Fruit fly (Drosophila melanogaster) whole organism, adult: ENCODE results near the gene CG43630.
A peak's percentile ranks its signal among the peaks of the same experiment; 100 is the strongest.

Experiments used
- CG11617 ChIP-seq: fragments of 200-800 bp; sonication (Bioruptor generic); optimal IDR thresholded peaks from 2 replicates; lab custom pipeline; 2017; ENCODE audit warnings: mild to moderate bottlenecking, missing biosample characterization, missing genetic modification reagents, missing genetic modification characterization
- CG12768 ChIP-seq: fragments of 200-800 bp; sonication (Bioruptor generic); optimal IDR thresholded peaks from 2 replicates; lab custom pipeline; 2017; ENCODE audit warnings: missing biosample characterization, missing genetic modification characterization, mild to moderate bottlenecking, moderate library complexity, missing genetic modification reagents
- CG14711 ChIP-seq: fragments of 200-800 bp; sonication (Bioruptor generic); optimal IDR thresholded peaks from 2 replicates; lab custom pipeline; 2018; ENCODE audit warnings: missing biosample characterization, mild to moderate bottlenecking, missing genetic modification characterization, moderate library complexity
- CG1620 ChIP-seq: fragments of 200-800 bp; sonication (Bioruptor generic); optimal IDR thresholded peaks from 2 replicates; lab custom pipeline; 2016; ENCODE audit warnings: missing biosample characterization, missing genetic modification characterization
- CG33017 ChIP-seq: fragments of 200-800 bp; sonication (Bioruptor generic); optimal IDR thresholded peaks from 2 replicates; lab custom pipeline; 2018; ENCODE audit warnings: missing biosample characterization, mild to moderate bottlenecking, missing genetic modification characterization, moderate library complexity
- CG5204 ChIP-seq: fragments of 200-800 bp; sonication (Bioruptor generic); optimal IDR thresholded peaks from 2 replicates; lab custom pipeline; 2016; ENCODE audit warnings: missing biosample characterization, missing genetic modification characterization
- CG7045 ChIP-seq: fragments of 200-800 bp; sonication (Bioruptor generic); optimal IDR thresholded peaks from 2 replicates; lab custom pipeline; 2017; ENCODE audit warnings: missing biosample characterization, mild to moderate bottlenecking, missing genetic modification characterization
- CG7101 ChIP-seq: fragments of 200-800 bp; sonication (Bioruptor generic); optimal IDR thresholded peaks from 2 replicates; lab custom pipeline; 2018; ENCODE audit warnings: missing biosample characterization, mild to moderate bottlenecking, missing genetic modification characterization, moderate library complexity
- Clk ChIP-seq: fragments of 200-800 bp; sonication (Bioruptor generic); optimal IDR thresholded peaks from 2 replicates; lab custom pipeline; 2017; ENCODE audit warnings: missing biosample characterization, missing genetic modification characterization
- Crg-1 ChIP-seq: fragments of 200-800 bp; sonication (Bioruptor generic); optimal IDR thresholded peaks from 2 replicates; lab custom pipeline; 2016; ENCODE audit warnings: missing biosample characterization, missing genetic modification characterization
- Hr96 ChIP-seq: fragments of 200-800 bp; sonication (Bioruptor generic); optimal IDR thresholded peaks from 2 replicates; lab custom pipeline; 2016; ENCODE audit warnings: missing biosample characterization, missing genetic modification characterization
- Mnt ChIP-seq: fragments of 200-800 bp; sonication (Bioruptor generic); optimal IDR thresholded peaks from 2 replicates; lab custom pipeline; 2016; ENCODE audit warnings: missing biosample characterization, mild to moderate bottlenecking, missing genetic modification characterization
- bab1 ChIP-seq: fragments of 200-800 bp; sonication (Bioruptor generic); optimal IDR thresholded peaks from 3 replicates; lab custom pipeline; 2019; ENCODE audit warnings: missing biosample characterization, mild to moderate bottlenecking, missing genetic modification characterization, moderate library complexity
- cic ChIP-seq: fragments of 200-800 bp; sonication (Bioruptor generic); optimal IDR thresholded peaks from 2 replicates; lab custom pipeline; 2017; ENCODE audit warnings: missing biosample characterization, mild to moderate bottlenecking, missing genetic modification characterization, moderate library complexity
- cnc ChIP-seq, 2 experiments: fragments of >200 bp; optimal IDR thresholded peaks; 2 replicates each; lab custom pipeline; 2017
- kay ChIP-seq: fragments of 200-800 bp; sonication (Bioruptor generic); peaks from one replicate; lab custom pipeline; 2016; ENCODE audit warnings: missing biosample characterization, missing genetic modification characterization, borderline replicate concordance
- ovo ChIP-seq: fragments of 200-800 bp; sonication (Bioruptor generic); optimal IDR thresholded peaks from 2 replicates; lab custom pipeline; 2016; ENCODE audit warnings: missing biosample characterization, missing genetic modification characterization
- pad ChIP-seq: fragments of 200-800 bp; sonication (Bioruptor generic); optimal IDR thresholded peaks from 3 replicates; lab custom pipeline; 2017; ENCODE audit warnings: missing biosample characterization, missing genetic modification characterization, mild to moderate bottlenecking, moderate library complexity, missing genetic modification reagents
- tj ChIP-seq: fragments of 200-800 bp; sonication (Bioruptor generic); optimal IDR thresholded peaks from 3 replicates; lab custom pipeline; 2017; ENCODE audit warnings: missing biosample characterization, mild to moderate bottlenecking, missing genetic modification characterization, moderate library complexity
- toe ChIP-seq: fragments of 200-800 bp; sonication (Bioruptor generic); optimal IDR thresholded peaks from 2 replicates; lab custom pipeline; 2016; ENCODE audit warnings: missing biosample characterization, missing genetic modification characterization

Gene CG43630

DNA sequence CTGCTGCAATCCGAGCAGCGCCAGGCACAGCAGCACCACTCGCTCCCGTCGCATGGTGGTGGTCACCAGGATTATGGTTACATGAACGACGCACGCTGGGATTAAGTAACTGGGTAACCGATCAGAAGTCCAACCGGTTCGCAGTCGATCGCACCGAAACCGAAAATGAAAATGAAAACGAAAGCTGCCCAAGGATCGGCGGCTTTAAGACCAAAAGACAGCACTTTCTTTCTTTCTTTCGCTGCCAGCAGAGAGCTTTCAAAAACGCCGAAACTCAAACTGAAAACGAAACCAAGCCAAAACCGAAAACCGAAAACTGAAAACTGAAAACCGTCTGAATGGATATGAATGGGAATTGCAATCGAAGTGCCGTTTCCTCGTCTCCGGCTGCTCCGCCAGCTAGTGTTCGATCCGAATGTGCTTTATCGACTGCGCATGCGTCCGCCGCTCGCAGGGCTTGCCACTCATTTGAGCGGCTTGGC, 34.0 kb downstream of the CG43630 start, which contains the start of gene CG6753:
TSS of gene CG6753 (minus strand) at position 432 of the 482 bp plus-strand sequence.
- TF ChIP-seq CG33017 (tag; lab: Kevin White, UChicago): no peak
- TF ChIP-seq tj: no peak
- TF ChIP-seq Crg-1 (GFP tag; lab: Kevin White, UChicago): no peak
- no peak for TF ChIP-seq Hr96
- no peak for TF ChIP-seq cnc (optimal IDR thresholded peaks at IDR 0.05; lab: Kevin White, UChicago)
- TF ChIP-seq pad (GFP tag; lab: Kevin White, UChicago): no peak
- no peak for TF ChIP-seq CG1620
- TF ChIP-seq CG7045 (GFP tag; lab: Kevin White, UChicago): no peak
- TF ChIP-seq CG5204 (GFP tag; lab: Kevin White, UChicago): no peak
- TF ChIP-seq Clk (GFP tag; lab: Kevin White, UChicago): no peak
- TF ChIP-seq kay (GFP tag; lab: Kevin White, UChicago): no peak
- TF ChIP-seq ovo: no peak
- TF ChIP-seq CG7101 (tag; lab: Kevin White, UChicago): no peak

DNA sequence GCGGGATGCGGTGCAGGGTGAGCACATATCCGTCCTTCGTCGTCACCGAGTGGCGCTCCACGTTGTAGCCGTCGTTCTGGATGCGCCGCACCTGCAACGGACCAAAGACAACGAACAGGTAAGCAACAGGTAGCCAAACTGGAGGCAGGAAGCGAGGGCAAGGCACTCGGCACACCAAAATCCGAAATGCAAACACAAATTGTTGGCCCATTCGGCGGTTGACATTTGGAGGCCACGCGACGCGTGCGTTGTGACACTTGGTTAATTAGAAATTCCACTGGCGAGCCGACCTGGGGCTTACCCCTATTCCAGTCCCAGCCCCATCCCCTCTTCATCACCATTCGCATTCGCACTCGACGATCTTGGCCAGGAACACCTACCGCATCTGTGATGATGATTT, 34.4 kb downstream of the CG43630 start:
- no peak for TF ChIP-seq Clk (GFP tag; lab: Kevin White, UChicago)
- no peak for TF ChIP-seq CG7045 (GFP tag; lab: Kevin White, UChicago)
- no peak for TF ChIP-seq kay (GFP tag; lab: Kevin White, UChicago)
- no peak for TF ChIP-seq bab1 (GFP tag; lab: Kevin White, UChicago)
- TF ChIP-seq tj: no peak
- no peak for TF ChIP-seq cic (GFP tag; lab: Kevin White, UChicago)
- TF ChIP-seq CG11617: no peak
- TF ChIP-seq CG5204 (GFP tag; lab: Kevin White, UChicago): no peak
- TF ChIP-seq Hr96: no peak
- TF ChIP-seq Mnt (GFP tag; lab: Kevin White, UChicago): no peak
- no peak for TF ChIP-seq Crg-1 (GFP tag; lab: Kevin White, UChicago)
- no peak for TF ChIP-seq toe (GFP tag; lab: Kevin White, UChicago)
- no peak for TF ChIP-seq CG1620
- TF ChIP-seq pad (GFP tag; lab: Kevin White, UChicago): no peak
- TF ChIP-seq cnc (optimal IDR thresholded peaks at IDR 0.05; lab: Kevin White, UChicago): no peak
- no peak for TF ChIP-seq ovo
- no peak for TF ChIP-seq CG33017 (tag; lab: Kevin White, UChicago)
- no peak for TF ChIP-seq CG7101 (tag; lab: Kevin White, UChicago)
- no peak for TF ChIP-seq CG14711 (tag; lab: Kevin White, UChicago)

DNA sequence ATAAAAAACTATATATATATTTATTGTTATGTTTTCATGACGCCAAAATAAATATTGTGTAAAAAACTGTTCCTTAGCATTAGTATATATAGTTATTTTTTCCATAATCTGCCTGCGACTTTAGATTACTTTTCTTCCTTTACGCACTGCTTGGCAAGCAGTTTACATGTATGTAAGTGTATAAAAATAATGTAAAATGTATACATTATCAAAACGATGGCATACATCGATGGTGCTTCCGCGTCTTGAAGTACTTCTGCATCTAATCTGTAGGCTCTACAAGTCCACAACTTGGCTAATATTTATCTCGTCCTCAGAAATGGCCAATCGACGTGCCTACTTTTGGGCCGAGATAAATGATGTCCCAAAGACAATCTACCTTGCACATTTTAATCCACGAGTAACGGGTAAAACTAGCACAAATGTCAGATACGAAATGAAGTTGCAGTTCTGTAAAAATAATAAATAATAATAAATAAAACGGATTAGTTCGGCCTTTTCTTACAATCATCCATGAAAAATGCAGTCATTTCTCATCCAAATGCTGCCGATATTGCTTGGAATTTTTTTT, 38.0 kb downstream of the CG43630 start, which contains the start of gene CG11608:
TSS of gene CG11608 (plus strand) at position 521 of the 571 bp plus-strand sequence.
- no peak for TF ChIP-seq Hr96
- TF ChIP-seq kay (GFP tag; lab: Kevin White, UChicago): peak; percentile 60

DNA sequence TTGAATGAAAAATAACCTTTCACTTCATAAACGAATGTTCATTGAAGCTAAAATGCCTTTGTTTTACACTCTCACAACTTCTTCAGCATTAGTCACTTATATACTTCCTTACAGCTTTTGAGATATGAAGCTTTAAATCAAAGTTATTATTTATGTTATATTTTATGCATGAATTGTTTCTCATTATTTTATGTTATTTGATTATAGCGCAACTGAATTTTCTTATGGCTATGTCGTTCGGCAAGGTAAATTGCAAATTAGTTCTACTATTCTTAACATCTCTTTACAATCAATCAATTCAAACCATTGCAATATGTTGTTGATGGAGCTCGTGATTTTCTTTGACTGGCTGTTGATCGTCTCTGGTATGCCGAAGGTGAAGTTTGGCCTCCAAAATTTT, 39.8 kb downstream of the CG43630 start, which contains the start of gene CG11600:
TSS of gene CG11600 (plus strand) at position 301 of the 400 bp plus-strand sequence.
- no peak for TF ChIP-seq CG7101 (tag; lab: Kevin White, UChicago)
- no peak for TF ChIP-seq toe (GFP tag; lab: Kevin White, UChicago)
- no peak for TF ChIP-seq CG14711 (tag; lab: Kevin White, UChicago)
- TF ChIP-seq CG11617: no peak
- TF ChIP-seq pad (GFP tag; lab: Kevin White, UChicago): no peak

DNA sequence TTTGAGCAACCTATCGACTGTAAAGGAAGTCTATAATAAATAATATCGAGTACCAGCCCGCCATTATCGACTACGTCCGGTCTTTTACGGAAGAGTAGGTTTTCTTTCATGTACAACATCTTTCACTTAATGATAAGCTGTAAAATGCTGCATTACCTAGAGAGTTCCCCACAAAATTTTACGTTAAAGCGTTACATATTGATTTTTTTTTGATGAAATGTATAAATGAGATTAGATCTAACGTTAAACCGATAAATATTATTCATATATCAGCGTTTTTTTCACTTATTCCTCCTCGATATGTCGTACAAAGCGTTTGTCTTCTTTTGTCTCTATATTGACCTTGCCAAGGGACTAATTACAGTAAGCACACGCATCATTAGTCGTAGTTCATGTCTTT, 41.4 kb downstream of the CG43630 start, which contains the start of gene CG11598:
TSS of gene CG11598 (plus strand) at position 301 of the 400 bp plus-strand sequence.
- TF ChIP-seq CG7045 (GFP tag; lab: Kevin White, UChicago): no peak
- TF ChIP-seq CG33017 (tag; lab: Kevin White, UChicago): no peak
- TF ChIP-seq CG1620: no peak
- no peak for TF ChIP-seq CG11617
- TF ChIP-seq Clk (GFP tag; lab: Kevin White, UChicago): no peak
- no peak for TF ChIP-seq CG14711 (tag; lab: Kevin White, UChicago)
- no peak for TF ChIP-seq Mnt (GFP tag; lab: Kevin White, UChicago)
- TF ChIP-seq CG12768 (GFP tag; lab: Kevin White, UChicago): no peak
- TF ChIP-seq pad (GFP tag; lab: Kevin White, UChicago): no peak
- no peak for TF ChIP-seq Hr96
- TF ChIP-seq CG7101 (tag; lab: Kevin White, UChicago): no peak
- TF ChIP-seq bab1 (GFP tag; lab: Kevin White, UChicago): no peak
- no peak for TF ChIP-seq CG5204 (GFP tag; lab: Kevin White, UChicago)
- no peak for TF ChIP-seq cic (GFP tag; lab: Kevin White, UChicago)
- no peak for TF ChIP-seq cnc (optimal IDR thresholded peaks at IDR 0.05; lab: Kevin White, UChicago)
- no peak for TF ChIP-seq ovo
- no peak for TF ChIP-seq Crg-1 (GFP tag; lab: Kevin White, UChicago)
- TF ChIP-seq kay (GFP tag; lab: Kevin White, UChicago): no peak
- TF ChIP-seq toe (GFP tag; lab: Kevin White, UChicago): no peak

DNA sequence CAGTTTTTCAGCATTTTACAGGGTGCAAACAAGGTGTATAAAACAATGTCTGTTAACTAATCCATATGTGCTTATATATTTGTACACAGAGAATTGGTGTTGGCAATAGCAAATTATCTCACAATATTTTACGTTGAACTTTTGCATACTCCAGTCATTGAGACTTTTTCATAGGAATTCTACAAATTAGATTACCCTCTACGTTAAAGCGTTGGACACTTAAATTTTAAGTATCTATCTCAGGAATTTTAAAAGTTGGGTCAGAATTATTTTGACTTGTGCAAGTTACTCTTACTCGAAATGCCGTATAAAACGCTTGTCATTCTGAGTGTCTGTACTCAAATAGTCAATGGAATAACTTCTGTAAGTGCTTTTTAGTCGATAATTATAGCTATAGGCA, 43.0 kb downstream of the CG43630 start, which contains the start of gene CG18530:
TSS of gene CG18530 (plus strand) at position 301 of the 400 bp plus-strand sequence.
- TF ChIP-seq bab1 (GFP tag; lab: Kevin White, UChicago): no peak
- no peak for TF ChIP-seq CG14711 (tag; lab: Kevin White, UChicago)
